Worm (Caenorhabditis elegans) whole organism, late embryonic: ENCODE data around the gene F56D6.18.

Experiments used
- F13H6.1 ChIP-seq: sonication (generic microtip); optimal IDR thresholded peaks from 2 replicates; lab custom pipeline; 2016; ENCODE audit warnings: missing genetic modification characterization, missing compliant biosample characterization
- K09A11.1 ChIP-seq: sonication (generic microtip); optimal IDR thresholded peaks from 2 replicates; lab custom pipeline; 2017; ENCODE audit warnings: antibody characterized with exemption, mild to moderate bottlenecking, missing genetic modification characterization, missing compliant biosample characterization; ENCODE audit not compliant: insufficient read depth
- ama-1 ChIP-seq: fragments of 150-350 bp; optimal IDR thresholded peaks from 2 replicates; lab custom pipeline; 2014
- fax-1 ChIP-seq: sonication (generic microtip); optimal IDR thresholded peaks from 2 replicates; lab custom pipeline; 2016; ENCODE audit warnings: missing genotype, missing genetic modification characterization, missing compliant biosample characterization
- nhr-11 ChIP-seq: fragments of 150-350 bp; optimal IDR thresholded peaks from 2 replicates; lab custom pipeline; 2014; ENCODE audit warnings: missing biosample characterization, missing genetic modification characterization
- pag-3 ChIP-seq: sonication (generic microtip); optimal IDR thresholded peaks from 2 replicates; lab custom pipeline; 2016; ENCODE audit warnings: missing compliant biosample characterization, missing genetic modification characterization, borderline replicate concordance
- pqm-1 ChIP-seq: sonication (generic microtip); optimal IDR thresholded peaks from 2 replicates; lab custom pipeline; 2016; ENCODE audit warnings: missing genetic modification characterization, missing compliant biosample characterization
- ztf-16 ChIP-seq: sonication (generic microtip); optimal IDR thresholded peaks from 2 replicates; lab custom pipeline; 2017; ENCODE audit warnings: missing genetic modification characterization, missing compliant biosample characterization

DNA sequence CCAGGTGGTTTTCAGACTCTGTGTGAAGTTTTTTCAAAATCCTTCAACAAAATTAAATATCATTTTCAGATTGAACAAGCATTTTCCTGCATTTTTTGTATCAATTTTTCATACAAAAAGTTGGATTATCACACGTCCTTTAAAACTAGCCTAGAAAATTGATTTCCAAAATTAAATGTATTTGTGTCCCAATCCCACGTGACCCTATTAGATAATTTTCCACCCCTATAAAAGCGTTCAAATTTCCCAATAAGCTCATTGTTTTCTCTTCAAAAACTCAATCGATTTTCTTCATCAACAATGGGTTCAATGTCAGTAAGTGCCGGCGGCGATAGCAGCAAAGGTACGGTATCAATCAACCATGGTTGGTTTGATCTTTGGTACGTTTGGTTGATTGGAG, 2.7 kb upstream of the F56D6.18 start, which contains the start of gene F56D6.19:
- TF ChIP-seq F13H6.1, result no peak
- no peak for TF ChIP-seq ama-1
- TF ChIP-seq fax-1 (tag; lab: Kevin White, UChicago), result no peak
- TF ChIP-seq nhr-11 (tag; lab: Kevin White, UChicago), result no peak
- TF ChIP-seq pag-3, result no peak
- no peak for TF ChIP-seq ztf-16 (tag; lab: Kevin White, UChicago)
- TF ChIP-seq K09A11.1 (tag; lab: Kevin White, UChicago), result no peak
- TF ChIP-seq pqm-1 (tag; lab: Kevin White, UChicago), result no peak
